Worm (Caenorhabditis elegans): ENCODE data around the gene F54C8.1.

The F54C8.1 gene

DNA sequence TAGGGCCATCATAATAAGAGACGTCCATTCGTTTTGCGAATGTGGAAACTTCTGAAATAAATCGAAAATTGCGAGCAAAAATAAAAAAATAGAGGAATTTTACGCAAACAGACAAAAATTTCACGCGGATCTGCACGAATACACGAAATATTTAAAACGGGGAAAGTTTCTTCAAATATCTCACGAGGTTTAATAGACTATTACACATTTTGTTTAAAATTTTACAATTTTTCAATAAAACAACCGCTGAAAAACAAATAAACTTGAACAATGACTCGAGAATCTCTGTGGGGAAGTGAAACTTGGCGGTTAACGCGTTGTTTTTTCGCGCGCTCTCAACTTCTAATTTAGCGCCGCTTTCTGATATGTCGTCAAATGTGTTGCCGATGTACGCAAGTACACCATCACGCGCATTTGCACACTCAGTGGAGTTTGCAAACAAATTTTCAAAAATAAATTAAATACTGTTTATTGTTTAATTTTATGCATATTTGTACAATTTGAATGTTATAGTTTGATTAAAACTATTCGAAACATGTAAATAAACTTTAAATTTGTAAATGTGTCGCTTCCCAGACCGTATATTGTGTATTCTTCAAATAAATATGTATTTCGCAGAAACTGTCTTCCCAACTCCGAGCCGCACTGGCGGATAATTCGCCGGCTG is 46.3 kb upstream of the F54C8.1 start, which contains the start of the genes gpr-2 and rgr-1 (continued):
- peak; percentile 58 for TF ChIP-seq tbp1 (GFP tag; optimal IDR thresholded peaks at IDR 0.05)
- no peak for TF ChIP-seq ztf-6 (GFP tag; IDR thresholded peaks at IDR 0.05)
- no peak for TF ChIP-seq F55B11.4 (tag; optimal IDR thresholded peaks at IDR 0.05; ENCODE audit: borderline replicate concordance, insufficient read depth)
- peak; percentile 56; the same call in 1 of the 2 replicates for TF ChIP-seq Y79H2A.3 (GFP tag; conservative IDR thresholded peaks at IDR 0.05)
- TF ChIP-seq ztf-3 (GFP tag; optimal IDR thresholded peaks at IDR 0.05) = no peak
- peak; percentile 54; the same call in 1 of the 2 replicates for TF ChIP-seq attf-6 (GFP tag; IDR thresholded peaks at IDR 0.05)
- no peak for TF ChIP-seq nhr-120 (GFP tag; IDR thresholded peaks at IDR 0.05)
- no peak for TF ChIP-seq nhr-27 (tag; optimal IDR thresholded peaks at IDR 0.05)
- no peak for TF ChIP-seq fkh-3 (tag; optimal IDR thresholded peaks at IDR 0.05)
- peak; percentile 82 for TF ChIP-seq rcor-1 (GFP tag; IDR thresholded peaks at IDR 0.05)
- TF ChIP-seq mxl-1 (tag; optimal IDR thresholded peaks at IDR 0.05) = no peak
- no peak for TF ChIP-seq lag-1 (GFP tag; IDR thresholded peaks at IDR 0.05)
- no peak for TF ChIP-seq akir-1 (GFP tag; optimal IDR thresholded peaks at IDR 0.05)
- no peak for TF ChIP-seq ZK185.1 (tag; optimal IDR thresholded peaks at IDR 0.05; ENCODE audit: poor library complexity, severe bottlenecking)
- peak; percentile 90 for TF ChIP-seq hsf-1 (GFP tag; IDR thresholded peaks at IDR 0.05)

- TF ChIP-seq hrde-1 (tag; optimal IDR thresholded peaks at IDR 0.05; ENCODE audit: borderline replicate concordance) = no peak
- TF ChIP-seq nhr-179 (tag; optimal IDR thresholded peaks at IDR 0.05) = no peak
- no peak for TF ChIP-seq F22D6.2 (tag; optimal IDR thresholded peaks at IDR 0.05)
- no peak for TF ChIP-seq ceh-79 (tag; optimal IDR thresholded peaks at IDR 0.05)
- no peak for TF ChIP-seq nhr-27 (tag; optimal IDR thresholded peaks at IDR 0.05)
Measured at ce11 chrIII:9401036-9401435, 38.5 kb upstream of the F54C8.1 start, which contains the start of gene nlp-48. TSS of gene nlp-48 (minus strand) at chrIII:9401136.

ce11 chrIII:9406600-9406999 is 32.9 kb upstream of the F54C8.1 start, which contains the start of gene T26G10.1:
TSS of gene T26G10.1 (minus strand) at chrIII:9406641.
- no peak for TF ChIP-seq die-1 (tag; optimal IDR thresholded peaks at IDR 0.05)
- peak; percentile 83 for TF ChIP-seq ceh-91 (GFP tag; IDR thresholded peaks at IDR 0.05)
- TF ChIP-seq atf-7 (tag; optimal IDR thresholded peaks at IDR 0.05) = no peak
- TF ChIP-seq nhr-80 (tag; optimal IDR thresholded peaks at IDR 0.05) = peak; percentile 22
- peak; percentile 89 for TF ChIP-seq ceh-100 (GFP tag; IDR thresholded peaks at IDR 0.05)
- TF ChIP-seq sptf-2 (GFP tag; optimal IDR thresholded peaks at IDR 0.05) = no peak
- no peak for TF ChIP-seq mel-28 (tag; optimal IDR thresholded peaks at IDR 0.05; ENCODE audit: borderline replicate concordance)
- TF ChIP-seq F49E8.2 (tag; optimal IDR thresholded peaks at IDR 0.05; ENCODE audit: insufficient read depth) = no peak
- TF ChIP-seq D2030.7 (GFP tag; IDR thresholded peaks at IDR 0.05) = peak; percentile 90
- no peak for TF ChIP-seq zim-3 (tag; optimal IDR thresholded peaks at IDR 0.05)
- TF ChIP-seq F52B5.7 (tag; optimal IDR thresholded peaks at IDR 0.05) = no peak
- peak; percentile 51 for TF ChIP-seq lin-40 (tag; optimal IDR thresholded peaks at IDR 0.05)
- no peak for TF ChIP-seq pha-4 (tag; optimal IDR thresholded peaks at IDR 0.05)
- no peak for TF ChIP-seq nfya-1 (tag; optimal IDR thresholded peaks at IDR 0.05; ENCODE audit: borderline replicate concordance, insufficient read depth)
- TF ChIP-seq ztf-6 (GFP tag; IDR thresholded peaks at IDR 0.05) = no peak
- no peak for TF ChIP-seq nhr-90 (tag; optimal IDR thresholded peaks at IDR 0.05)
- no peak for TF ChIP-seq ceh-79 (tag; optimal IDR thresholded peaks at IDR 0.05)
- peak; percentile 7; the same call in 1 of the 2 replicates for TF ChIP-seq egl-44 (GFP tag; IDR thresholded peaks at IDR 0.05)
- peak; percentile 56 for TF ChIP-seq lsl-1 (GFP tag; optimal IDR thresholded peaks at IDR 0.05)
- no peak for TF ChIP-seq Y53F4B.3 (GFP tag; IDR thresholded peaks at IDR 0.05)
- TF ChIP-seq hlh-26 (GFP tag; conservative IDR thresholded peaks at IDR 0.05) = no peak
- TF ChIP-seq aptf-2 (GFP tag; conservative IDR thresholded peaks at IDR 0.05) = no peak
- no peak for TF ChIP-seq F37B4.10 (GFP tag; IDR thresholded peaks at IDR 0.05)
- peak; percentile 87 for TF ChIP-seq ekl-4 (GFP tag; IDR thresholded peaks at IDR 0.05)
- no peak for TF ChIP-seq tbx-9 (tag; optimal IDR thresholded peaks at IDR 0.05; ENCODE audit: borderline replicate concordance)
- no peak for TF ChIP-seq repo-1 (tag; optimal IDR thresholded peaks at IDR 0.05)
- TF ChIP-seq madf-8 (GFP tag; conservative IDR thresholded peaks at IDR 0.05) = peak; percentile 68
- TF ChIP-seq chd-7 (tag; optimal IDR thresholded peaks at IDR 0.05) = no peak
- no peak for TF ChIP-seq Y79H2A.3 (GFP tag; conservative IDR thresholded peaks at IDR 0.05)
